Fruit fly (Drosophila melanogaster) whole organism, pupa: ENCODE data around the gene Ret.

Experiments used
- CG10348 ChIP-seq: fragments of 200-800 bp; sonication (Bioruptor generic); IDR thresholded peaks from 2 replicates; pipeline ENCODE4 v1.3.6; 2022; ENCODE audit warnings: missing biosample characterization, missing genetic modification characterization
- CG12605 ChIP-seq: fragments of 200-800 bp; sonication (Bioruptor generic); IDR thresholded peaks from 2 replicates; pipeline ENCODE4 v1.3.6; 2022; ENCODE audit warnings: missing biosample characterization, missing genetic modification characterization
- CG13204 ChIP-seq: fragments of 200-800 bp; sonication (Bioruptor generic); optimal IDR thresholded peaks from 2 replicates; lab custom pipeline; 2018; ENCODE audit warnings: missing biosample characterization, mild to moderate bottlenecking, missing genetic modification characterization, moderate library complexity
- CG14655 ChIP-seq: fragments of 200-800 bp; sonication (Bioruptor generic); optimal IDR thresholded peaks from 3 replicates; lab custom pipeline; 2017; ENCODE audit warnings: mild to moderate bottlenecking, missing biosample characterization, missing genetic modification reagents, missing genetic modification characterization
- CG15710 ChIP-seq: fragments of 200-800 bp; sonication (Bioruptor generic); optimal IDR thresholded peaks from 2 replicates; lab custom pipeline; 2018; ENCODE audit warnings: missing biosample characterization, mild to moderate bottlenecking, missing genetic modification characterization, moderate library complexity
- CG17806 ChIP-seq: fragments of 200-800 bp; sonication (Bioruptor generic); optimal IDR thresholded peaks from 2 replicates; lab custom pipeline; 2018; ENCODE audit warnings: missing biosample characterization, mild to moderate bottlenecking, missing genetic modification characterization, moderate library complexity
- CG32121 ChIP-seq: fragments of 200-800 bp; sonication (Bioruptor generic); IDR thresholded peaks from 2 replicates; pipeline ENCODE4 v1.3.6; 2022; ENCODE audit warnings: missing biosample characterization, missing genetic modification characterization
- CG34367 ChIP-seq: fragments of 200-800 bp; sonication (Bioruptor generic); optimal IDR thresholded peaks from 2 replicates; lab custom pipeline; 2018; ENCODE audit warnings: missing biosample characterization, mild to moderate bottlenecking, missing genetic modification characterization
- CG4496 ChIP-seq: fragments of 200-800 bp; sonication (Bioruptor generic); IDR thresholded peaks from 3 replicates; pipeline ENCODE4 v1.3.6; 2022; ENCODE audit warnings: missing biosample characterization, missing genetic modification characterization
- CG8159 ChIP-seq: fragments of 200-800 bp; sonication (Bioruptor generic); optimal IDR thresholded peaks from 3 replicates; lab custom pipeline; 2018; ENCODE audit warnings: missing biosample characterization, mild to moderate bottlenecking, missing genetic modification characterization, moderate library complexity
- CG8301 ChIP-seq: fragments of 200-800 bp; sonication (Bioruptor generic); optimal IDR thresholded peaks from 2 replicates; lab custom pipeline; 2018; ENCODE audit warnings: missing biosample characterization, mild to moderate bottlenecking, missing genetic modification characterization
- CG9948 ChIP-seq: fragments of 200-800 bp; sonication (Bioruptor generic); optimal IDR thresholded peaks from 2 replicates; lab custom pipeline; 2018; ENCODE audit warnings: missing biosample characterization, mild to moderate bottlenecking, missing genetic modification characterization, moderate library complexity
- D1 ChIP-seq: fragments of 200-800 bp; sonication (Bioruptor generic); optimal IDR thresholded peaks from 2 replicates; lab custom pipeline; 2018; ENCODE audit warnings: missing biosample characterization, mild to moderate bottlenecking, missing genetic modification characterization, moderate library complexity
- EcR ChIP-seq: fragments of 200-800 bp; sonication (Bioruptor generic); optimal IDR thresholded peaks from 3 replicates; lab custom pipeline; 2019; ENCODE audit warnings: missing biosample characterization, missing genetic modification characterization, mild to moderate bottlenecking, moderate library complexity, missing genetic modification reagents
- Ets98B ChIP-seq: fragments of 200-800 bp; sonication (Bioruptor generic); IDR thresholded peaks from 2 replicates; pipeline ENCODE4 v1.3.6; 2022; ENCODE audit warnings: missing biosample characterization, missing genetic modification characterization
- Pif1A ChIP-seq: fragments of 200-800 bp; sonication (Bioruptor generic); optimal IDR thresholded peaks from 3 replicates; lab custom pipeline; 2016; ENCODE audit warnings: missing biosample characterization, missing genetic modification characterization
- Pif1B ChIP-seq: fragments of 200-800 bp; sonication (Bioruptor generic); optimal IDR thresholded peaks from 3 replicates; lab custom pipeline; 2016; ENCODE audit warnings: missing biosample characterization, missing genetic modification characterization
- Snoo ChIP-seq: fragments of 200-800 bp; sonication (Bioruptor generic); optimal IDR thresholded peaks from 3 replicates; lab custom pipeline; 2017; ENCODE audit warnings: missing biosample characterization, mild to moderate bottlenecking, missing genetic modification characterization, inconsistent platforms
- fd96Ca ChIP-seq: fragments of 200-800 bp; sonication (Bioruptor generic); IDR thresholded peaks from 3 replicates; pipeline ENCODE4 v1.3.6; 2022; ENCODE audit warnings: missing biosample characterization, missing genetic modification characterization
- gl ChIP-seq: fragments of 200-800 bp; sonication (Bioruptor generic); optimal IDR thresholded peaks from 2 replicates; lab custom pipeline; 2018; ENCODE audit warnings: missing biosample characterization, mild to moderate bottlenecking, missing genetic modification characterization
- rn ChIP-seq: fragments of 200-800 bp; sonication (Bioruptor generic); IDR thresholded peaks from 2 replicates; pipeline ENCODE4 v1.3.6; 2022; ENCODE audit warnings: missing biosample characterization, missing genetic modification characterization

Ret gene

dm6 chr2L:21206193-21206592 is 7.6 kb upstream of the Ret start, which contains the start of gene clumsy:
Gene clumsy, plus strand, starts transcription at chr2L:21206493.
- TF ChIP-seq gl (tag; lab: Kevin White, UChicago) (no peak), CG4496 (GFP tag; lab: Robert Waterston, UW) (0 out of 3 replicates have a peak, but pooled peaks have one; percentile 23)

- TF ChIP-seq CG14655 (GFP tag; lab: Kevin White, UChicago) (no peak), CG32121 (GFP tag; lab: Robert Waterston, UW) (no peak), Pif1A (GFP tag; lab: Kevin White, UChicago) (no peak), CG9948 (tag; lab: Kevin White, UChicago) (no peak), CG8159 (tag; lab: Kevin White, UChicago) (no peak), rn (GFP tag; lab: Robert Waterston, UW) (no peak), Ets98B (GFP tag; lab: Robert Waterston, UW) (no peak), CG15710 (tag; lab: Kevin White, UChicago) (no peak), gl (tag; lab: Kevin White, UChicago) (no peak), CG12605 (GFP tag; lab: Robert Waterston, UW) (no peak), CG8301 (tag; lab: Kevin White, UChicago) (no peak), Pif1B (GFP tag; lab: Kevin White, UChicago) (no peak), CG13204 (GFP tag; lab: Kevin White, UChicago) (no peak), CG17806 (tag; lab: Kevin White, UChicago) (no peak)
- TF ChIP-seq, all 21 proteins: peak for 0
These were observed 4.1 kb upstream of the Ret start, which contains the start of gene CG31988 for dm6 chr2L:21202702-21203101. Gene CG31988, minus strand, starts transcription at chr2L:21202802.

- TF ChIP-seq CG14655 (GFP tag; lab: Kevin White, UChicago) (no peak), CG9948 (tag; lab: Kevin White, UChicago) (no peak)
These were observed 1.7 kb upstream of the Ret start, which contains the start of gene CG31624 for dm6 chr2L:21200275-21200674. Gene CG31624, minus strand, starts transcription at chr2L:21200375.

- TF ChIP-seq Pif1B (GFP tag; lab: Kevin White, UChicago) (peak; percentile 30), CG12605 (GFP tag; lab: Robert Waterston, UW) (no peak), CG17806 (tag; lab: Kevin White, UChicago) (peak; percentile 47), CG8159 (tag; lab: Kevin White, UChicago) (peak; percentile 26), CG14655 (GFP tag; lab: Kevin White, UChicago) (peak; percentile 53), CG9948 (tag; lab: Kevin White, UChicago) (peak; percentile 40), CG8301 (tag; lab: Kevin White, UChicago) (peak; percentile 45), rn (GFP tag; lab: Robert Waterston, UW) (peak; percentile 55), Pif1A (GFP tag; lab: Kevin White, UChicago) (peak; percentile 18), CG32121 (GFP tag; lab: Robert Waterston, UW) (peak; percentile 52), Ets98B (GFP tag; lab: Robert Waterston, UW) (peak; percentile 42; the same call in 1 of the 2 replicates), CG15710 (tag; lab: Kevin White, UChicago) (no peak), CG4496 (GFP tag; lab: Robert Waterston, UW) (peak; percentile 60; the same call in 1 of the 3 replicates), D1 (tag; lab: Kevin White, UChicago) (no peak)
These were observed 1.4 kb downstream of the Ret start for dm6 chr2L:21197178-21197577.

dm6 chr2L:21196511-21196910 is 2.1 kb downstream of the Ret start:
- TF ChIP-seq CG17806 (tag; lab: Kevin White, UChicago) (peak; percentile 17), CG10348 (GFP tag; lab: Robert Waterston, UW) (no peak), fd96Ca (GFP tag; lab: Robert Waterston, UW) (0 out of 3 replicates have a peak, but pooled peaks have one; percentile 20), CG8159 (tag; lab: Kevin White, UChicago) (peak; percentile 45), CG4496 (GFP tag; lab: Robert Waterston, UW) (0 out of 3 replicates have a peak, but pooled peaks have one; percentile 23), CG9948 (tag; lab: Kevin White, UChicago) (peak; percentile 50), CG15710 (tag; lab: Kevin White, UChicago) (no peak), rn (GFP tag; lab: Robert Waterston, UW) (no peak), Pif1B (GFP tag; lab: Kevin White, UChicago) (no peak), Pif1A (GFP tag; lab: Kevin White, UChicago) (peak; percentile 20), EcR (GFP tag; lab: Kevin White, UChicago) (no peak), CG14655 (GFP tag; lab: Kevin White, UChicago) (peak; percentile 59), Ets98B (GFP tag; lab: Robert Waterston, UW) (no peak), gl (tag; lab: Kevin White, UChicago) (no peak), CG13204 (GFP tag; lab: Kevin White, UChicago) (no peak), CG32121 (GFP tag; lab: Robert Waterston, UW) (peak; percentile 47; the same call in 1 of the 2 replicates), CG8301 (tag; lab: Kevin White, UChicago) (peak; percentile 58), Snoo (tag; lab: Kevin White, UChicago) (no peak), CG34367 (tag; lab: Kevin White, UChicago) (peak; percentile 17), D1 (tag; lab: Kevin White, UChicago) (no peak), CG12605 (GFP tag; lab: Robert Waterston, UW) (no peak)

- TF ChIP-seq rn (GFP tag; lab: Robert Waterston, UW) (no peak), CG12605 (GFP tag; lab: Robert Waterston, UW) (no peak), gl (tag; lab: Kevin White, UChicago) (no peak), CG17806 (tag; lab: Kevin White, UChicago) (no peak), CG4496 (GFP tag; lab: Robert Waterston, UW) (no peak), CG15710 (tag; lab: Kevin White, UChicago) (no peak), CG34367 (tag; lab: Kevin White, UChicago) (no peak), CG14655 (GFP tag; lab: Kevin White, UChicago) (no peak), D1 (tag; lab: Kevin White, UChicago) (no peak), Snoo (tag; lab: Kevin White, UChicago) (no peak), CG8159 (tag; lab: Kevin White, UChicago) (no peak), Ets98B (GFP tag; lab: Robert Waterston, UW) (no peak), Pif1A (GFP tag; lab: Kevin White, UChicago) (no peak), CG32121 (GFP tag; lab: Robert Waterston, UW) (no peak), Pif1B (GFP tag; lab: Kevin White, UChicago) (no peak), CG9948 (tag; lab: Kevin White, UChicago) (no peak), CG13204 (GFP tag; lab: Kevin White, UChicago) (no peak), fd96Ca (GFP tag; lab: Robert Waterston, UW) (no peak), CG8301 (tag; lab: Kevin White, UChicago) (no peak), CG10348 (GFP tag; lab: Robert Waterston, UW) (no peak)
- TF ChIP-seq, all 21 proteins: peak for 0
These were observed 3.2 kb downstream of the Ret start for dm6 chr2L:21195331-21195730.
